Worm (Caenorhabditis elegans) whole organism, L1 larva: ENCODE measurements around the gene str-139.

Source experiments
- ama-1 ChIP-seq: fragments of 150-350 bp; optimal IDR thresholded peaks from 2 replicates; lab custom pipeline; 2014
- blmp-1 ChIP-seq: fragments of 150-350 bp; optimal IDR thresholded peaks from 2 replicates; lab custom pipeline; 2014; ENCODE audit warnings: missing biosample characterization, missing genetic modification characterization
- ets-5 ChIP-seq: fragments of 200-800 bp; sonication (Bioruptor generic); IDR thresholded peaks from 2 replicates; pipeline ENCODE4 v1.3.6; 2022; ENCODE audit warnings: missing genetic modification characterization, missing compliant biosample characterization
- fkh-10 ChIP-seq: sonication (generic microtip); optimal IDR thresholded peaks from 2 replicates; lab custom pipeline; 2017; ENCODE audit warnings: missing biosample characterization, missing genetic modification reagents, missing genetic modification characterization

DNA sequence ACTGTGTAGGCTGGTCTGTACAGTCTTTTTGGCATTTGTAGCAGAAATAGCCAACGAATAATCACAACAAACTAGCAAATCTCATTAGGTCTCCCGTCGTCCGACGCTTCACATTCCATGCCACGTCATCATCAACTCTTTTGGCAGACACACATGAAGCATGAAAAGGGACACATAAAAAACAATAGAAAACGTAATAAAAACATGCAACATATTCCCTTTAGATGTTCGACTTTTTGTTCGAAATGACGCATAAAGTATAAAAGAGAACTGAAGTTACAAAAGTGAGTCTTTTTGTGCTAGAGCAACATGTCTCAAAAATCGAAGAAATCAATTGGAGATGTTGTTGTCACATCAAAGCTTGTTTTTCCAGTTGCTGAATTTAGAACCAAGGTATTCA is 10.1 kb downstream of the str-139 start, which contains the start of gene sth-1:
- TF ChIP-seq ets-5, result no peak
- no peak for TF ChIP-seq fkh-10
- no peak for TF ChIP-seq ama-1
- no peak for TF ChIP-seq blmp-1 (tag; lab: Kevin White, UChicago)
